Worm (Caenorhabditis elegans): ENCODE results near the gene cdr-1.
A peak's percentile ranks its signal among the peaks of the same experiment; 100 is the strongest.
"Not testable (repeated sequence)": the region's sequence is repeated elsewhere in the genome, so short reads cannot be mapped to it uniquely, and the experiment has no call there.

cdr-1 gene

DNA sequence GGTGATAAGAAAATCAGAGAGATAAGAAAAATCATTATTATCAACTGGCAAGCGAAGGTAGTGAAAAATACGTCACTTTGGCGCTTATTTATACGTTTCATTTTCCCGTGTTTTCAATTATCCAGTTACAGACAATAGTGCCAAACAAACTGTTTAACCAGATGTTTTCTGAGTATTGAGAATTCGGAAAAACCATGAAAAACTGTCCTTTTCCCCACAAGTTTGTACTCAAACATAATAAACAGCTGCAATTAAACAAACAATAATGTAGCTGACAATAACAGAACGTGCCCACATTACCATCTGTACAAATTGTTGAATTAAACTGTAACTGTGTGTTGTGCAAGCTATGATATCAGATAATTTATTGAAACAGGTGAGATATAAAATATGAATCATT lies 15.6 kb upstream of the cdr-1 start, which contains the start of the genes F35E8.1 and F35E8.2:
F35E8.1 (minus strand) TSS at position 101 of the 400 bp plus-strand sequence.
F35E8.2 (plus strand) TSS at position 132 of the 400 bp plus-strand sequence.
- TF ChIP-seq Y95B8A.8 (GFP tag; IDR thresholded peaks at IDR 0.05); cebp-1 (GFP tag; IDR thresholded peaks at IDR 0.05); cebp-1 (tag; optimal IDR thresholded peaks at IDR 0.05); bed-2 (GFP tag; IDR thresholded peaks at IDR 0.05): not testable (repeated sequence)

DNA sequence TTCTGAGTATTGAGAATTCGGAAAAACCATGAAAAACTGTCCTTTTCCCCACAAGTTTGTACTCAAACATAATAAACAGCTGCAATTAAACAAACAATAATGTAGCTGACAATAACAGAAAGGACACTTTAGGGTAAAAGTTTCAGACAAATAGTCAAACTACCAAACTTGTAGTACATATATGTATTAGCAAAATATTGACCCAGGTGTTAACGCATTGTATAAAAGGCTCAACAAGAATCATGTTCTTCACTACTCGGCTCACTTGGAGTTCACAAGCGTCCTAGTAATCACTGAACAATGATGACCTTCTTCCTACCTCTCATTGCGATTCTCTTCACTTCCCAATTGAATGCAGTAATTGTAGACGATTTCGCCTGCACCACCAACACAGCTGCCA lies 9.3 kb upstream of the cdr-1 start, which contains the start of gene F35E8.6:
F35E8.6 (plus strand) TSS at position 301 of the 400 bp plus-strand sequence.
- no peak for TF ChIP-seq hmg-1.2 (GFP tag; IDR thresholded peaks at IDR 0.05)
- TF ChIP-seq lsl-1 (GFP tag; optimal IDR thresholded peaks at IDR 0.05), result no peak
- TF ChIP-seq xnd-1 (tag; optimal IDR thresholded peaks at IDR 0.05), result no peak
- no peak for TF ChIP-seq aptf-3 (GFP tag; IDR thresholded peaks at IDR 0.05)
- no peak for TF ChIP-seq Y95B8A.8 (GFP tag; IDR thresholded peaks at IDR 0.05)
- no peak for TF ChIP-seq him-1 (tag; optimal IDR thresholded peaks at IDR 0.05)
- TF ChIP-seq B0261.1 (tag; optimal IDR thresholded peaks at IDR 0.05), result no peak
- TF ChIP-seq ets-4 (GFP tag; optimal IDR thresholded peaks at IDR 0.05), result no peak
- no peak for TF ChIP-seq akir-1 (GFP tag; optimal IDR thresholded peaks at IDR 0.05)
- TF ChIP-seq ama-1 (optimal IDR thresholded peaks at IDR 0.05), result no peak
- no peak for TF ChIP-seq ama-1 (GFP tag; optimal IDR thresholded peaks at IDR 0.05)
- no peak for TF ChIP-seq lin-54 (GFP tag; optimal IDR thresholded peaks at IDR 0.05)
- TF ChIP-seq lag-1 (GFP tag; IDR thresholded peaks at IDR 0.05), result no peak
- TF ChIP-seq zim-3 (tag; optimal IDR thresholded peaks at IDR 0.05), result no peak
- TF ChIP-seq madf-3 (GFP tag; IDR thresholded peaks at IDR 0.05), result no peak
- TF ChIP-seq tbp1 (GFP tag; optimal IDR thresholded peaks at IDR 0.05), result no peak
- no peak for TF ChIP-seq sea-2 (GFP tag; IDR thresholded peaks at IDR 0.05)
- no peak for TF ChIP-seq lin-35 (GFP tag; optimal IDR thresholded peaks at IDR 0.05)

- TF ChIP-seq F39B2.1 (GFP tag; IDR thresholded peaks at IDR 0.05) (no peak), snpc-4 (GFP tag; optimal IDR thresholded peaks at IDR 0.05) (no peak), snpc-4 (tag; optimal IDR thresholded peaks at IDR 0.05) (no peak), bed-2 (GFP tag; IDR thresholded peaks at IDR 0.05) (no peak), ceh-79 (tag; optimal IDR thresholded peaks at IDR 0.05) (no peak), F52B5.7 (tag; optimal IDR thresholded peaks at IDR 0.05) (peak; percentile 17), zfh-2 (GFP tag; conservative IDR thresholded peaks at IDR 0.05) (peak; percentile 73), attf-5 (GFP tag; optimal IDR thresholded peaks at IDR 0.05) (no peak), ets-4 (GFP tag; optimal IDR thresholded peaks at IDR 0.05) (no peak), unc-130 (GFP tag; optimal IDR thresholded peaks at IDR 0.05) (no peak)
Observed at ce11 chrV:15912677-15913076, 8.4 kb upstream of the cdr-1 start.

- no peak for TF ChIP-seq lir-1 (GFP tag; conservative IDR thresholded peaks at IDR 0.05)
- TF ChIP-seq nhr-80 (tag; optimal IDR thresholded peaks at IDR 0.05), result no peak
- TF ChIP-seq mes-4 (tag; optimal IDR thresholded peaks at IDR 0.05), result no peak
- TF ChIP-seq ccch-3 (GFP tag; optimal IDR thresholded peaks at IDR 0.05), result no peak
Observed at ce11 chrV:15913714-15914113, 7.4 kb upstream of the cdr-1 start, which contains the start of gene F35E8.7. Gene F35E8.7, plus strand, starts transcription at chrV:15914014.

DNA sequence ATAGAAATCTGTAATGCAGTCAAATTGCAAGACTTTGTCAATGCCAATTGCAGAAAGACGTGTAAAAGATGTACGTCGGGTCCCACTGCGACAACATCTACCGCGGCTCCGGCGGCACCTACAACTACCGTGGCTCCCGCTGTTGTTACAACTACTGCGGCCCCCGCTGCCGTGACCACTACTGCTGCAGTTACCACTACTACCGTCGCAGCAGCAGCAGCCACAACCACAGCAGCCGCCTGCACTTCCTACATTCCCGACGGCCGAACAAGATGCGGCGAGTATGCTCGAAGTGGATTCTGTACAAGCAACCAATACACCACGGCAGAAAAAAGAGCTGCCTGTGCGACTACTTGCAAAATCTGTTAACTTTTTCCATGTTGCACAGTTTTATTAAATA lies 6.3 kb upstream of the cdr-1 start:
- TF ChIP-seq cebp-2 (GFP tag; IDR thresholded peaks at IDR 0.05) (0 out of 2 replicates have a peak, but pooled peaks have one; percentile 67), zfh-2 (GFP tag; conservative IDR thresholded peaks at IDR 0.05) (peak; percentile 59), ceh-100 (GFP tag; IDR thresholded peaks at IDR 0.05) (no peak), aptf-3 (GFP tag; IDR thresholded peaks at IDR 0.05) (no peak), snpc-3.4 (tag; optimal IDR thresholded peaks at IDR 0.05) (no peak), lag-1 (GFP tag; IDR thresholded peaks at IDR 0.05) (no peak), F23B12.7 (tag; optimal IDR thresholded peaks at IDR 0.05; ENCODE audit: insufficient read depth) (no peak), hmg-1.2 (GFP tag; IDR thresholded peaks at IDR 0.05) (no peak)
